Worm (Caenorhabditis elegans) whole organism, L4/young adult: Measurements from ENCODE around the gene snt-2.

Experiments used
- W03F9.2 ChIP-seq: fragments of 150-350 bp; optimal IDR thresholded peaks from 2 replicates; lab custom pipeline; 2014; ENCODE audit warnings: missing biosample characterization, missing genetic modification characterization
- dao-5 ChIP-seq: sonication (generic microtip); optimal IDR thresholded peaks from 2 replicates; lab custom pipeline; 2016; ENCODE audit warnings: missing genotype, missing genetic modification characterization, moderate library complexity, missing compliant biosample characterization
- him-1 ChIP-seq: sonication (generic microtip); optimal IDR thresholded peaks from 2 replicates; lab custom pipeline; 2016; ENCODE audit warnings: missing genotype, missing genetic modification reagents, missing genetic modification characterization, missing compliant biosample characterization

snt-2 gene

DNA sequence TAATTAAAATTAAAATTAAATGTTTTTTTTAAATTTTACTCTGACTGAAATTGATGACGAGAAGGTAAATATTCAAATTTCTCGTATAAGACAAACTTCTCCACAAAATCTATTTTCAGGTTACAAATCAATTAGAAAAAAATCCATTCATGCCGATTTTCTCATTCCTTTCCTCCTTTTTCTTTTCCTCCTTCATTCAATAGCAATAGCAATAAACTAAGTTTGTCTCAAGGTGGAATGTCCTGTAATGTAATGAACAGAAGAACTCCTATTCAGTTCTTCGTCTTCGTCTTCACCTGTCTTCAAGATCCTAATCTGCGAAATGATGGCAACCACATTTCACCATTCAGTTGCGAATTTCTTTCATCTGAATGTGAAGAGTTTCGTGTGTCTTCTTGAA, 22.3 kb upstream of the snt-2 start, which contains the start of gene dac-1:
Gene dac-1, plus strand, starts transcription at position 301 of the 400 bp plus-strand sequence.
- TF ChIP-seq dao-5 (tag; lab: Kevin White, UChicago), result no peak
- TF ChIP-seq W03F9.2, result no peak
- no peak for TF ChIP-seq him-1 (tag; lab: Kevin White, UChicago)

DNA sequence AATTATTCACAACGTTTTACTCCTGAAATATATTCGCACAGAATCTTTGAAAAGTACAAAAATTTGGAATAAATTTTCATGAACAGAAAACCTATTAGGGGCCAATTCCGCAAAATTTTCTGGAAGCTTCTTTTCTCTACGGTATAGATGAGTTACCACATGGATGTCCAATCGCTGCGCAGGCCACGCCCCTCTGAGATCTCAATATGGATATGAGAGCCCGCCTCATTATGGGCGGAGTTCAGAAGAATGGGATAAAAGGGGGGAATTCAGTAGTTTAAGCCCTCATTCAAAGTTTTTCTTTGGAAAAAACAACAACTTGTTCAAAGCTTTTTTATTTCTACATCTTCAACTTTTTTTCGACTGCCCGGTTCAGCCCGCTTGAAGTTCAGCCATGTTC, 18.0 kb upstream of the snt-2 start, which contains the start of gene daf-7:
Gene daf-7, plus strand, starts transcription at position 301 of the 400 bp plus-strand sequence.
- TF ChIP-seq dao-5 (tag; lab: Kevin White, UChicago) (no peak), him-1 (tag; lab: Kevin White, UChicago) (no peak), W03F9.2 (no peak)

DNA sequence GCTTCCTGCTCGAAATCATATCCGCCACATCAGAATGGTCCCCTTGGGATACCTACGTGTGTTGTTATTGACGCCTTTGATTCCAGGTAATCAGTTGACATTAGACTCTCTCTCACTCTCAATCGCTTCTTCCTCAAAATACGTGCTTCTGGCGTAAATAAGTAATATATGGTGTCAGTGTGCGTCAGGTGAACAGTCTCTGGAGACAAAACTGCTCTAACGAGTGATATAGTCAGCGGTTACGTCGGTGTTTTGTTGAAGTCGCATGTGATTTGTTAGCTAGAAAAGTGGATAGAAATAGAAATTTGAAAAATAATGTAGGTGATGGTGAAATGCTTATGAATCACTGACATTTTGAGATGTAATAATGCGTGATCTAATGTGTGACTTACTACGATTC, 8.5 kb upstream of the snt-2 start:
- no peak for TF ChIP-seq dao-5 (tag; lab: Kevin White, UChicago)
- no peak for TF ChIP-seq him-1 (tag; lab: Kevin White, UChicago)
- no peak for TF ChIP-seq W03F9.2

DNA sequence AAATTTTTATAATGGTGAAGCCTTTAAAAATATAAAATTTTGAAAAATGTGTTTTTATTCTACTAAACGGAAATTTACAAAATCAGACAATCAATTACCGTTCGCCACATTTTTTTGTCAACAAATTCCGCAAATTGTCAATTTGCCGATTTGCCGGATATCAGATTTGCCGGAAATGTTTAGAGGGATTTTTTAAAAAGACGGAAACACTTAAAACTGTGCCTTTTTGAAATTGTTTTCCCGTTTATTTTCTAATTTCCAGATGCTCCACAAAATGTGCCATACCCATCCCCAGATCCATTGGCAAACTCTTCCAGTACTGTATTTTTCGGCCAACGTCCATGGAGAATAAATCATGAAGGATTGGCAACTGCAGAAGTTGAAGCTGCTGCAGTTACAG, 4.0 kb upstream of the snt-2 start:
- TF ChIP-seq him-1 (tag; lab: Kevin White, UChicago), result no peak
- no peak for TF ChIP-seq W03F9.2
- TF ChIP-seq dao-5 (tag; lab: Kevin White, UChicago), result no peak

DNA sequence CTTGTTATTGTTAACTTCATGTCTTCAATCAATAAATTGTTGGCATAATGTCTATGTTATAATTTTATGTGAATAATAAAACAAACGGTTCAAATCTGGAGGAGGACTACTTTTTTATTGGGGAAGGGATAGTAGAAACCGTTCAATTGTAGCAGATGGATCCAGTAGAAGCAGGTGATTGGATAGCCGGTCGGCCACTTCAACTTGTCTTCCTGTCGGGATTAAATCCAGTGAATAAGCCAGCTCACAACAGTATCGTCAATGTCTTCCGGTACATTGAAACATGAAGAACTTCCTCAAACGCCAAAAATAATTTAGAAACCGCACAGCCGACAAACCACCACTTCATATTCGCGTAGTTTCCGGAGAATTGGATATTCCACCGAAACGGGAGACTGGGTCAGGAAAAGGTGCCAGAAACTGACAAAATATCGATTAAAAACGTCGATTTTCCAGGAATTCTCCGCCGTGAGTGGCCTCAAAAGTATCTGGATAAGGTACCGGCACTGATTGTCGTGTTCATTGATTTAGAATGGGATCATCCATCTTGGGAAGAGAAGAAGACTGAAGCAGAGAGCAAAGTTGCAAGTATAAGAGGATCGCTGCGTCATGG, 1.6 kb upstream of the snt-2 start, which contains the start of gene trpp-11:
Gene trpp-11, plus strand, starts transcription at position 153 of the 613 bp plus-strand sequence.
- TF ChIP-seq W03F9.2, result no peak

DNA sequence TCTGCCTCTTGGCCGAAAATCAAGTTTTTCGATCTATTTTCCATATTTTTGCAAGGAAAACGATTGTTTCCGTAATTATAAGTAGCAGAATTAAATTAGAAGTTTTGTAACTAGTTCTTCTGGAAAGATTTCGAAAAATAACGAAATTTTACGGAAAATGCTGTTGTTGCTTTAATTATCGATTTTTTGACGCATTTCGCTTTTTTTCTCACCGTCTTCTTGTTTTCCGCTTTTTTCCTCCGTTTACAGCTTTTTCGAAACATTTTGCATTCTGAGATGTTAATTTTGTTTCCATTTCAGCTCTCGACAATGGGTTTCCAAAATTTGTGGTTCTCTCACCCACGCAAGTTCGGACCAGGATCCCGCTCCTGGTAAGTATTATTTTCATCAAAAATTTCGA, 467 bp upstream of the snt-2 start, which contains the start of gene rps-29:
Gene rps-29, plus strand, starts transcription at position 301 of the 400 bp plus-strand sequence.
- no peak for TF ChIP-seq him-1 (tag; lab: Kevin White, UChicago)
- TF ChIP-seq dao-5 (tag; lab: Kevin White, UChicago), result no peak
- no peak for TF ChIP-seq W03F9.2

DNA sequence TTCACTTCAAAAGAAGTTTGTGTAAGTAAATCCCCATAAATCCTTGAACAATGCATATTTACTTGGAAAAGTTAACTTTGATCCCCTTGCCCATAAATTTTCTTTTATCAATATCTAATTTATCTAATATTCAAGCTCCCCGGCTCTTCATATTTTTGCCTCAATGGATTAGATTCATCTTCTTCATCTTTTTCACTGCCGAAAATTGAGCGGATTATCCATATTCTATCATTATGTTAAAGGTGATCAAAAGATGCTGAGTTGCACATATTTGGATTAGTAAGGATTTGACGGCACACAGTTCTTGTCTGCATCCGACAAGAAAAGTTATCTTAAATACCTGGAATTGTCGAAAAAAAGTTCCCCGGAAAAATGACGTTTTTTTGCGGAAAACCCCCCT, 2.9 kb downstream of the snt-2 start:
- no peak for TF ChIP-seq dao-5 (tag; lab: Kevin White, UChicago)
- no peak for TF ChIP-seq him-1 (tag; lab: Kevin White, UChicago)
- TF ChIP-seq W03F9.2, result no peak

DNA sequence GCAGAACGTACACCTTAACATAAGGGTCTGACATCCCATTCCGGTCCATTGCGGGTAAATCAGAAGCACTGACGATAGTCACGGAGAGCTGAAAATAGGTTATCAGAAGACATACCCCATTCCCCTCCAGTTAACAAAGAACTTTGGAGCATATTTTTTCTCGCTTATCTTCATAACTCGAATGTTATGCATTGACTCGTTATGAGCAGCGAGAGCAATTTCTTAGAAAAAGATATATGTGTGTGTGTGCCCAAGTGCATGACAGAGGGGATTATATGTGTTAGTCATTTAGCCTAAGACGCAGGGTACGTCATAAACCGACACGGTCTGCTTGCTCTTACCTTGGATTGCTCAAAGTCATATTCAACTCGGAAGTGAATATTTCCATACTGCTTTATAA, 3.9 kb downstream of the snt-2 start:
- TF ChIP-seq dao-5 (tag; lab: Kevin White, UChicago), result no peak
- no peak for TF ChIP-seq him-1 (tag; lab: Kevin White, UChicago)
- no peak for TF ChIP-seq W03F9.2

DNA sequence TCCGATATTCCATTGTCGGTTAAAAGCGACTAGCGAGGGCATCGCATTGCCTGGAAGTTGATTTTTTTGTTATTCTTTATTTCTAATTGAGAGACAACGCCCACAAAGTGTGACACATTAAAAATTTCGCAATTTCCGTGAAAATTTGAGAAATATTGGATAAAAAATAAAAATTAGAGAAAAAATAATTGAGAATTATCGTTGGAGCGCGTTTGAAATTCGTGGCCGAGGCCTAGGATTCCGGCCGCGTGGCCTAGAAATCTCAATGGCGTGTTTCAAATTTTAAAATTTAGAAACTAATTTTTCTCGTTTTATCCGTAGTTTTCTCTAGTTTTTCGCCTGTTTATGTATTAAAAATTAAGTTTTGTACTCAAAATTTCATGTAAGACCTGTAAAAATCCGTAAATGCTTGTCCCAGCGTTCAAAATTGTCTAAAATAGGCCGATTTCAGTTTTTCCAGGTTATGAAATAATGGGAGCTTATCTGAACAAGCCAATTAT, 10.2 kb downstream of the snt-2 start, which contains the start of the genes dagl-2 and ppm-1.G:
Gene dagl-2, minus strand, starts transcription at position 52 of the 500 bp plus-strand sequence.
Gene ppm-1.G, plus strand, starts transcription at position 450 of the 500 bp plus-strand sequence.
- TF ChIP-seq him-1 (tag; lab: Kevin White, UChicago), result no peak
- peak; percentile 82 for TF ChIP-seq W03F9.2

DNA sequence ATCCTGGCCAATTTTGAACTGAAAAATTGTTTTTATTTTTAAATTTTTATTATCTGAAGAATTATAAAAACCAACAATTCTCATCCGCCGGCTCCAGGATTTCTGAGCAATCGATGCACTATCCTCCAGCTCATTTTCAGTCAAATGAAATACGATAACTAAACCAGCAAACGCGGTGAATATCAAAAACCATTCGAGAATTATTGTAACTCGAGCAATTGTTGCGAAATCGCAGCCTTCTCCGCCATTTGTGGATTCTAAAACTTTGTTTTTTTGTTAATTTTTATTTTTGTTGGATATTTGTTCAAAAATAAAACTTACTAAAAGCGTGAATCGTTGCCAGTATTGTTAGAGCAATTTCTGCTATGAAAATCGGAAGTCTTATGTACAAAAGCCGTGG, 11.0 kb downstream of the snt-2 start:
- TF ChIP-seq dao-5 (tag; lab: Kevin White, UChicago), result no peak
- no peak for TF ChIP-seq him-1 (tag; lab: Kevin White, UChicago)
- TF ChIP-seq W03F9.2, result no peak

DNA sequence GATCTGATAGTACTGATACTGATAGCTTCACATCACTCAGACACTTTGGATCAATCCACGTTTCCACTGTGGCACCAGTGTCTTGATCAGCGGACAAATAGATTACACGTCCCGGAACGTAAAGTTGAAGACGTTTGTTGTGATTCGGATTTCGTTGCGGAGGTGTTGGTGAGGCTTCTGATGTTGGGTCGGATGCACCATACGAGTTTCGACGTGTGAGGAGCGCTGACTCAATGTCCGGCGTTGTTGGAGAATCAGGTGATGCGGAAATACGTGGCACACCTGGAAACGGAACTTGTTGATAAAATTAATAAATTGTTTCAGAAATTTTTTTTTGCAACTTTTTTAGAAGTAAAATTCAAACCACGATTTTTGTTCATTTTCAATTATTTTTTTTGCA, 14.8 kb downstream of the snt-2 start, which contains the start of gene alh-11:
Gene alh-11, minus strand, starts transcription at position 101 of the 400 bp plus-strand sequence.
- no peak for TF ChIP-seq him-1 (tag; lab: Kevin White, UChicago)
- no peak for TF ChIP-seq W03F9.2
- TF ChIP-seq dao-5 (tag; lab: Kevin White, UChicago), result no peak

DNA sequence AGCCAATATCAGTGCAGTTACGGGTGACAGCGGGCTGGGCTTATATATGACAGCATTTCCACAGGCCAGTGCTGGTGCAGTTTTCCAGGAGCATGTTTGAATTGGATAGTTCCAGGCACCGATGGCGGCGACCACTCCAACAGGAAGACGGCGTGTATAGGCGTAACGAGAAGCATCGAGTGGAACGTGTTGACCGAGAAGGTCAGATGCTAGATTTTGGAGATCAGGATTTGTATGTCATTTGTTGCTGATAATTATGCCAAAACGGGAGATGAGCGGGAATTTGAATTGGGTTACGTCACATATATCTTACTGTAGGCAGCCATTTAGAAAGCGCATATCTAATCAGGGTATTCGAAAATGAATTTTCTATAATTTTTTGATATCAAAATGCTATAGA, 18.1 kb downstream of the snt-2 start:
- no peak for TF ChIP-seq him-1 (tag; lab: Kevin White, UChicago)
- TF ChIP-seq dao-5 (tag; lab: Kevin White, UChicago), result no peak
- TF ChIP-seq W03F9.2, result no peak

DNA sequence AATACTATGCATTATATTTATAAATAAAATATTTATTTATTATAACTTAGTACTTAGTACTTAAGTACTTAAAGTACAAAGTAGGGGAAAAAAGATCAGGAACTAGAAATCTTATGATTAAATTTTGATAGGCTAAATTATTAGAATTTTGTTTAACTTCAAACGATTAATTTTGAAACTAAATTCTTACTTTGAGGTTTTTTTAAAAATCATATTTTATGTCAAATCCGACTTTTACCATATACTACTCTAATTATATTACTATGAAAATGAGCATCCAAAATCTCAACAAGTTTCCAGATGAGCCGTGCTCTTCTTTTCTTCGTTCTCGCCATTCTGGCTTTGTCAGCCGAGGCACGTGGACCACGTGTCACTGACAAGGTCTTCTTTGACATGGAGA, 20.4 kb downstream of the snt-2 start, which contains the start of gene cyn-6:
Gene cyn-6, plus strand, starts transcription at position 301 of the 400 bp plus-strand sequence.
- TF ChIP-seq W03F9.2 (no peak), him-1 (tag; lab: Kevin White, UChicago) (no peak)

DNA sequence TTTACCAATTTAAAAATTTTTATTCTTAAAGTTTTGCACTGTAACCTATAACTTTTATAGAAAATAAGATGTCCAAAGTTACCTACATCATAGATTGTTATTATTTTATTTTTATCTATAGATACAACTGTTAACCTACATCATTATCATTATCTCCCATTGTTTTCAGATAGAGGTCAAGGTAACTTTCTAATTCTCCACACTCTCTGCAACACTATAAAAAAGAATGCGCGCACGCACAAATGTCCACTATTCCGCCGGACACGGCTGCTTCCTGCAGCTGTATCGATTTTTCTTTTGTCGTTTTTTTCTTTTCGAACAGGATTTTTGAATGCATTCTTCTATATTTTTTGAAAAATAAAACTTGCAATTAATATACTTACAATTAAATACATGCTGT, 20.9 kb downstream of the snt-2 start:
- TF ChIP-seq W03F9.2 (no peak), dao-5 (tag; lab: Kevin White, UChicago) (no peak), him-1 (tag; lab: Kevin White, UChicago) (no peak)

DNA sequence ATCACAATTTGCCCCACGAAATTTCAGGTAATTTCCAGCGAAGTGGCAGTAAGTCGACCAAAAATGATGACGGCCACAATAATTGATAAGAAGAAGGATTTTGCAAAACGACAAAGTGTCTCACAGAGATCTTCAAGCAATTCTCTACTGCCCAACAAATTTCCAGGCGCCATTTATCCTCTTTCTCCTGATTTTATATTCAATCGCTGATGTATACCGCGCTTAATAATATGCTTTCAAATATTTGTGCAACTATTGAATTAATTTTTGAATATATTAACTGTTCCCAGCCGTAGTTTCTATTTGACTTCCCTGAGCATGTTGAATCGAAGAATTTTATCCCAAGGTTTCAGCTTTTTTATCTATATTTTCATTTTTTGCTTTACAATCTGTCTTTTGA, 22.6 kb downstream of the snt-2 start, which contains the start of gene tpst-2:
Gene tpst-2, plus strand, starts transcription at position 301 of the 400 bp plus-strand sequence.
- TF ChIP-seq him-1 (tag; lab: Kevin White, UChicago) (no peak), dao-5 (tag; lab: Kevin White, UChicago) (no peak)
